Fruit fly (Drosophila melanogaster): ENCODE data around the gene CG8813.

CG8813 gene

DNA sequence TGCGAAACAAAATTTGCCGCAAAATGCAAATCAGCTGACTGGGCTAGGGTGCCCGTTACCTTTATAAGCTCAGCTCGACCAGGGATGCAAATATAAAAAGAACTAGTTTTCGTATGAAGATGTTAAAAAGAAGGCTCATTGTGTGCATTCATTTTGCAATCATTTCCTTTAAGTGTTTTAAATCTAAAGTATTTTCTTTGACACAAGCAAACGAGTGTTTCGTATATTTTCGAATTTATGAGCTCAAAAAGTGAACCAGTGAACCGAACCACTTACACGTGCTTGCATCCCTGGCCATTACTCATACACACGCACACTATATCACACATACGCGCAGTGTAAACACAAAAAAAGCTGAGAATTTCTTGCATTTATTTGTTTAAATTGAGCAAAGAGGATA, 8.7 kb downstream of the CG8813 start, which contains the start of the genes Prx6a and Sbat (continued):
- peak; percentile 58 for TF ChIP-seq CrebB (tag; optimal IDR thresholded peaks at IDR 0.05)
- peak; percentile 79 for TF ChIP-seq slbo (GFP tag; IDR thresholded peaks at IDR 0.05)
- TF ChIP-seq kni (GFP tag; optimal IDR thresholded peaks at IDR 0.05) = peak; percentile 25
- peak; percentile 44 for TF ChIP-seq BEAF-32 (GFP tag; optimal IDR thresholded peaks at IDR 0.05)
- no peak for TF ChIP-seq tna (GFP tag; IDR thresholded peaks at IDR 0.05; ENCODE audit: partially characterized antibody)
- TF ChIP-seq br (optimal IDR thresholded peaks at IDR 0.05) = no peak
- TF ChIP-seq ssp (GFP tag; IDR thresholded peaks at IDR 0.05) = peak; percentile 58
- peak; percentile 21 for TF ChIP-seq CG6854 (GFP tag; optimal IDR thresholded peaks at IDR 0.05)
- peak; percentile 40 for TF ChIP-seq CG11723 (GFP tag; optimal IDR thresholded peaks at IDR 0.05)
- peak; percentile 34 for TF ChIP-seq oc (tag; optimal IDR thresholded peaks at IDR 0.05)
- no peak for TF ChIP-seq grn (GFP tag; optimal IDR thresholded peaks at IDR 0.05)
- no peak; the same call in 2 of the 3 replicates for TF ChIP-seq CG11093 (GFP tag; IDR thresholded peaks at IDR 0.05)
- TF ChIP-seq CG7928 (GFP tag; optimal IDR thresholded peaks at IDR 0.05) = peak; percentile 99
- TF ChIP-seq CG1792 (GFP tag; optimal IDR thresholded peaks at IDR 0.05) = peak; percentile 52
- TF ChIP-seq Med (GFP tag) = peak; percentile 95
- no peak for TF ChIP-seq CG6175 (GFP tag; IDR thresholded peaks at IDR 0.05)
- TF ChIP-seq CG18262 (tag; optimal IDR thresholded peaks at IDR 0.05) = peak; percentile 63
- peak; percentile 45 for TF ChIP-seq en (GFP tag; optimal IDR thresholded peaks at IDR 0.05)
- no peak for TF ChIP-seq Eip74EF (GFP tag; optimal IDR thresholded peaks at IDR 0.05)
- peak; percentile 69 for TF ChIP-seq bcd (GFP tag; optimal IDR thresholded peaks at IDR 0.05)
- TF ChIP-seq CG9727 (GFP tag; optimal IDR thresholded peaks at IDR 0.05) = peak; percentile 49
- no peak for TF ChIP-seq D (optimal IDR thresholded peaks at IDR 0.05)
- TF ChIP-seq D (GFP tag; optimal IDR thresholded peaks at IDR 0.05) = peak; percentile 40
- TF ChIP-seq NK7.1 (GFP tag; optimal IDR thresholded peaks at IDR 0.05) = no peak
- peak; percentile 62 for TF ChIP-seq CG12299 (tag; optimal IDR thresholded peaks at IDR 0.05)
- TF ChIP-seq dati (GFP tag; IDR thresholded peaks at IDR 0.05) = no peak
- TF ChIP-seq dysf (GFP tag; IDR thresholded peaks at IDR 0.05) = peak; percentile 74
- peak; percentile 97 for TF ChIP-seq row (GFP tag; IDR thresholded peaks at IDR 0.05)
- peak; percentile 76 for TF ChIP-seq klu (GFP tag; IDR thresholded peaks at IDR 0.05)
- TF ChIP-seq Gug (GFP tag; IDR thresholded peaks at IDR 0.05) = peak; percentile 56; the same call in 2 of the 4 replicates
- TF ChIP-seq CG15601 (tag; optimal IDR thresholded peaks at IDR 0.05) = peak; percentile 53
- 0 out of 2 replicates have a peak, but pooled peaks have one; percentile 20 for TF ChIP-seq cas (GFP tag; IDR thresholded peaks at IDR 0.05)
- TF ChIP-seq luna (GFP tag; optimal IDR thresholded peaks at IDR 0.05) = peak; percentile 77
- TF ChIP-seq slp2 (GFP tag; optimal IDR thresholded peaks at IDR 0.05) = peak; percentile 57
- peak; percentile 83 for TF ChIP-seq CG9932 (GFP tag; IDR thresholded peaks at IDR 0.05)
- peak; percentile 52 for TF ChIP-seq p53 (GFP tag; optimal IDR thresholded peaks at IDR 0.05)
- peak; percentile 70 for TF ChIP-seq sisA (GFP tag; IDR thresholded peaks at IDR 0.05)
- TF ChIP-seq HHEX (GFP tag; optimal IDR thresholded peaks at IDR 0.05) = peak; percentile 67
- peak; percentile 60; the same call in 1 of the 2 replicates for TF ChIP-seq CG8765 (GFP tag; IDR thresholded peaks at IDR 0.05)
- peak; percentile 69 for TF ChIP-seq CG2116 (GFP tag; optimal IDR thresholded peaks at IDR 0.05)
- TF ChIP-seq CG2712 (tag; optimal IDR thresholded peaks at IDR 0.05) = peak; percentile 84
- TF ChIP-seq Mrtf (GFP tag; IDR thresholded peaks at IDR 0.05) = peak; percentile 36; the same call in 1 of the 3 replicates
- TF ChIP-seq E2f2 (GFP tag; IDR thresholded peaks at IDR 0.05) = peak; percentile 83
- TF ChIP-seq Opbp (GFP tag; IDR thresholded peaks at IDR 0.05; ENCODE audit: partially characterized antibody) = no peak
- peak; percentile 52; the same call in 1 of the 3 replicates for TF ChIP-seq ase (GFP tag; IDR thresholded peaks at IDR 0.05)
- TF ChIP-seq Dfd (GFP tag; optimal IDR thresholded peaks at IDR 0.05) = no peak
- peak; percentile 84 for TF ChIP-seq phol (tag; optimal IDR thresholded peaks at IDR 0.05)
- TF ChIP-seq wek (GFP tag; optimal IDR thresholded peaks at IDR 0.05) = no peak
- no peak for TF ChIP-seq CG42726 (GFP tag; IDR thresholded peaks at IDR 0.05; ENCODE audit: partially characterized antibody)
- no peak for TF ChIP-seq CG34224 (GFP tag; IDR thresholded peaks at IDR 0.05; ENCODE audit: partially characterized antibody)
- TF ChIP-seq ftz-f1 (GFP tag; optimal IDR thresholded peaks at IDR 0.05) = no peak
- peak; percentile 43; the same call in 1 of the 2 replicates for TF ChIP-seq H2.0 (GFP tag; IDR thresholded peaks at IDR 0.05)
